Worm (Caenorhabditis elegans): Measurements from ENCODE around the gene snf-9.

DNA sequence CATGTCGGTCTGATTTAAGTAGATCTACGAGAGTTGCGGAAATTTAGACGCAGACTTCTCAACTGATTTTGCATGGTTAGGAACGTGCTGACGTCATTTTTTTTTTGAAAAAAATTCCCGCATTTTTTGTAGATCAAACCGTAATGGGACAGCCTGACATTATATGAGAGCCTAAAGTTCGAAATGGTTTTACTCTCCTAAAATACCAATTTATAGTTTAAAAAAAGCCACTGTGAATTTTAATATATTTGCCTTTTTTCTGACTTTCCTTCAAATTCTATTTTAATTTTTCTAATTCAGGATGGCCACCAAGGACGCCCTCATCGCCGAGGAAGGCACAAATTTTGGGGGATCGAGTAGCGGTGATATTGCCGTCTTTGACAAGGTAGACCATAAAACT lies 42.9 kb upstream of the snf-9 start, which contains the start of gene atgp-1:
- TF ChIP-seq dao-5 (tag; optimal IDR thresholded peaks at IDR 0.05) (no peak), him-1 (tag; optimal IDR thresholded peaks at IDR 0.05) (no peak)
